Worm (Caenorhabditis elegans): ENCODE measurements around the gene fip-1.

Gene fip-1

ce11 chrIII:8678371-8678770 is 38.8 kb downstream of the fip-1 start (continued):
- TF ChIP-seq pha-4 (tag; optimal IDR thresholded peaks at IDR 0.05), result no peak
- TF ChIP-seq dpl-1 (GFP tag; optimal IDR thresholded peaks at IDR 0.05), result peak; percentile 11
- TF ChIP-seq ceh-58 (GFP tag; IDR thresholded peaks at IDR 0.05), result no peak
- TF ChIP-seq nhr-80 (tag; optimal IDR thresholded peaks at IDR 0.05), result peak; percentile 34
- TF ChIP-seq F23B12.7 (tag; optimal IDR thresholded peaks at IDR 0.05; ENCODE audit: insufficient read depth), result peak; percentile 70
- peak; percentile 52 for TF ChIP-seq mes-4 (tag; optimal IDR thresholded peaks at IDR 0.05)
- peak; percentile 53 for TF ChIP-seq attf-3 (GFP tag; conservative IDR thresholded peaks at IDR 0.05)
- peak; percentile 36; the same call in 1 of the 2 replicates for TF ChIP-seq ztf-6 (GFP tag; IDR thresholded peaks at IDR 0.05)
- TF ChIP-seq zim-3 (tag; optimal IDR thresholded peaks at IDR 0.05), result peak; percentile 93
- peak; percentile 38 for TF ChIP-seq gei-17 (GFP tag; optimal IDR thresholded peaks at IDR 0.05)
- peak; percentile 75 for TF ChIP-seq lin-40 (tag; optimal IDR thresholded peaks at IDR 0.05)
- TF ChIP-seq madf-3 (GFP tag; IDR thresholded peaks at IDR 0.05), result 0 out of 2 replicates have a peak, but pooled peaks have one; percentile 55
- TF ChIP-seq aptf-2 (GFP tag; conservative IDR thresholded peaks at IDR 0.05), result no peak
- TF ChIP-seq D2030.7 (GFP tag; IDR thresholded peaks at IDR 0.05), result peak; percentile 61
- TF ChIP-seq ztf-26 (tag; optimal IDR thresholded peaks at IDR 0.05), result peak; percentile 74
- TF ChIP-seq B0035.1 (tag; optimal IDR thresholded peaks at IDR 0.05), result peak; percentile 61
- peak; percentile 68 for TF ChIP-seq chd-7 (tag; optimal IDR thresholded peaks at IDR 0.05)
- TF ChIP-seq F10E7.11 (tag; optimal IDR thresholded peaks at IDR 0.05), result peak; percentile 69
- TF ChIP-seq F52B5.7 (tag; optimal IDR thresholded peaks at IDR 0.05), result peak; percentile 59
- peak; percentile 64; the same call in 1 of the 2 replicates for TF ChIP-seq ceh-40 (GFP tag; IDR thresholded peaks at IDR 0.05)
- TF ChIP-seq let-607 (tag; optimal IDR thresholded peaks at IDR 0.05), result peak; percentile 26 to 51
- no peak for TF ChIP-seq Y67H2A.10 (GFP tag; conservative IDR thresholded peaks at IDR 0.05)
- TF ChIP-seq rec-8 (tag; optimal IDR thresholded peaks at IDR 0.05), result peak; percentile 42 to 85
- TF ChIP-seq Y53F4B.3 (GFP tag; IDR thresholded peaks at IDR 0.05), result no peak
- no peak for TF ChIP-seq lsy-27 (tag; optimal IDR thresholded peaks at IDR 0.05; ENCODE audit: borderline replicate concordance, insufficient read depth)
- TF ChIP-seq hrde-1 (tag; optimal IDR thresholded peaks at IDR 0.05; ENCODE audit: borderline replicate concordance), result peak; percentile 75
- TF ChIP-seq lir-1 (GFP tag; conservative IDR thresholded peaks at IDR 0.05), result peak; percentile 51; the same call in 1 of the 2 replicates
- peak; percentile 76 for TF ChIP-seq ztf-18 (tag; optimal IDR thresholded peaks at IDR 0.05)
- TF ChIP-seq zfh-2 (GFP tag; conservative IDR thresholded peaks at IDR 0.05), result no peak
- peak; percentile 65 for TF ChIP-seq T07F8.4 (tag; optimal IDR thresholded peaks at IDR 0.05)
- peak; percentile 75; the same call in 1 of the 2 replicates for TF ChIP-seq egl-44 (GFP tag; IDR thresholded peaks at IDR 0.05)
- TF ChIP-seq ceh-91 (GFP tag; IDR thresholded peaks at IDR 0.05), result 0 out of 2 replicates have a peak, but pooled peaks have one; percentile 33
- TF ChIP-seq F22D6.2 (tag; optimal IDR thresholded peaks at IDR 0.05), result peak; percentile 45
- peak; percentile 95 for TF ChIP-seq B0261.1 (tag; optimal IDR thresholded peaks at IDR 0.05)
- TF ChIP-seq madf-10 (tag; optimal IDR thresholded peaks at IDR 0.05), result peak; percentile 70
- TF ChIP-seq athp-1 (tag; optimal IDR thresholded peaks at IDR 0.05), result peak; percentile 92
- TF ChIP-seq fkh-3 (tag; optimal IDR thresholded peaks at IDR 0.05), result no peak
- peak; percentile 53 for TF ChIP-seq snpc-4 (GFP tag; optimal IDR thresholded peaks at IDR 0.05)
- peak in 2 of 4 experiments; percentile 51 for TF ChIP-seq snpc-4 (tag; optimal IDR thresholded peaks at IDR 0.05)
- 0 out of 2 replicates have a peak, but pooled peaks have one; percentile 48 for TF ChIP-seq sea-2 (GFP tag; IDR thresholded peaks at IDR 0.05)
- TF ChIP-seq unc-62 (GFP tag; optimal IDR thresholded peaks at IDR 0.05), result no peak
- TF ChIP-seq nhr-27 (tag; optimal IDR thresholded peaks at IDR 0.05), result no peak
- peak; percentile 66 for TF ChIP-seq repo-1 (tag; optimal IDR thresholded peaks at IDR 0.05)
- peak; percentile 45 for TF ChIP-seq tlf-1 (GFP tag; optimal IDR thresholded peaks at IDR 0.05)
- TF ChIP-seq sdz-38 (tag; optimal IDR thresholded peaks at IDR 0.05), result no peak
- peak; percentile 54 for TF ChIP-seq somi-1 (GFP tag; optimal IDR thresholded peaks at IDR 0.05)
- TF ChIP-seq him-1 (tag; optimal IDR thresholded peaks at IDR 0.05), result no peak
- TF ChIP-seq cebp-2 (GFP tag; IDR thresholded peaks at IDR 0.05), result no peak

Data from whole organism, young adult.